Worm (Caenorhabditis elegans) whole organism, L3 larva: ENCODE results near the gene his-61.

Experiments used
- R02D3.7 ChIP-seq: fragments of 150-350 bp; optimal IDR thresholded peaks from 2 replicates; lab custom pipeline; 2014; ENCODE audit warnings: missing biosample characterization, missing genetic modification characterization
- ZK546.5 ChIP-seq: sonication (generic microtip); optimal IDR thresholded peaks from 2 replicates; lab custom pipeline; 2017; ENCODE audit warnings: missing biosample characterization, missing genetic modification characterization
- aly-2 ChIP-seq: fragments of 150-350 bp; optimal IDR thresholded peaks from 2 replicates; lab custom pipeline; 2014; ENCODE audit warnings: missing biosample characterization, missing genetic modification characterization
- ama-1 ChIP-seq: fragments of 150-350 bp; optimal IDR thresholded peaks from 2 replicates; lab custom pipeline; 2018
- ceh-16 ChIP-seq: sonication (generic microtip); optimal IDR thresholded peaks from 2 replicates; lab custom pipeline; 2017; ENCODE audit warnings: missing biosample characterization, missing genetic modification characterization
- ceh-28 ChIP-seq: fragments of 150-350 bp; optimal IDR thresholded peaks from 2 replicates; lab custom pipeline; 2014; ENCODE audit warnings: missing biosample characterization, missing genetic modification reagents, missing genetic modification characterization
- ceh-82 ChIP-seq: fragments of 150-350 bp; optimal IDR thresholded peaks from 2 replicates; lab custom pipeline; 2014; ENCODE audit warnings: missing biosample characterization, missing genetic modification characterization
- ceh-9 ChIP-seq: sonication (generic microtip); optimal IDR thresholded peaks from 2 replicates; lab custom pipeline; 2018; ENCODE audit warnings: missing biosample characterization, missing genetic modification characterization
- daf-12 ChIP-seq: fragments of 150-350 bp; optimal IDR thresholded peaks from 2 replicates; lab custom pipeline; 2014; ENCODE audit warnings: missing biosample characterization, missing genetic modification reagents, missing genetic modification characterization
- egl-27 ChIP-seq: sonication (generic microtip); optimal IDR thresholded peaks from 4 replicates; lab custom pipeline; 2017; ENCODE audit warnings: missing biosample characterization, missing genetic modification reagents, missing genetic modification characterization
- egl-5 ChIP-seq: fragments of 150-350 bp; optimal IDR thresholded peaks from 2 replicates; lab custom pipeline; 2017; ENCODE audit warnings: missing biosample characterization, missing genetic modification reagents, missing genetic modification characterization, inconsistent platforms
- elt-1 ChIP-seq: fragments of 150-350 bp; optimal IDR thresholded peaks from 2 replicates; lab custom pipeline; 2014; ENCODE audit warnings: missing biosample characterization, missing genetic modification characterization
- elt-2 ChIP-seq: sonication (generic microtip); optimal IDR thresholded peaks from 2 replicates; lab custom pipeline; 2016; ENCODE audit warnings: missing genetic modification reagents, mild to moderate bottlenecking, missing genetic modification characterization, missing compliant biosample characterization
- elt-3 ChIP-seq, 3 experiments: fragments of 150-350 bp in 1 of 3; sonication (generic microtip) in 2 of 3; optimal IDR thresholded peaks; 2 replicates in 2 of 3; 4 replicates in 1 of 3; lab custom pipeline; 2014 to 2017; ENCODE audit warnings: missing biosample characterization in 3 of 3, missing genetic modification characterization in 3 of 3
- eor-1 ChIP-seq, 2 experiments: fragments of 150-350 bp; optimal IDR thresholded peaks; 2 replicates each; lab custom pipeline; 2014 to 2018; ENCODE audit warnings: missing biosample characterization in 2 of 2, missing genetic modification characterization in 2 of 2
- fkh-10 ChIP-seq: sonication (generic microtip); optimal IDR thresholded peaks from 2 replicates; lab custom pipeline; 2017; ENCODE audit warnings: missing biosample characterization, missing genetic modification reagents, missing genetic modification characterization
- fkh-2 ChIP-seq: fragments of 150-350 bp; optimal IDR thresholded peaks from 2 replicates; lab custom pipeline; 2014; ENCODE audit warnings: missing biosample characterization, missing genetic modification reagents, missing genetic modification characterization
- fos-1 ChIP-seq: fragments of 150-350 bp; optimal IDR thresholded peaks from 2 replicates; lab custom pipeline; 2014; ENCODE audit warnings: missing biosample characterization, missing genetic modification characterization
- hmg-11 ChIP-seq: sonication (generic microtip); optimal IDR thresholded peaks from 2 replicates; lab custom pipeline; 2016; ENCODE audit warnings: missing genetic modification characterization, missing compliant biosample characterization
- jun-1 ChIP-seq: fragments of 150-350 bp; optimal IDR thresholded peaks from 2 replicates; lab custom pipeline; 2014; ENCODE audit warnings: missing biosample characterization, missing genetic modification reagents, missing genetic modification characterization
- lin-15B ChIP-seq: fragments of 150-350 bp; optimal IDR thresholded peaks from 2 replicates; lab custom pipeline; 2014; ENCODE audit warnings: missing biosample characterization, missing genetic modification characterization
- lin-39 ChIP-seq: fragments of 150-350 bp; optimal IDR thresholded peaks from 2 replicates; lab custom pipeline; 2018; ENCODE audit warnings: missing biosample characterization, missing genetic modification reagents, missing genetic modification characterization
- lsy-12 ChIP-seq: sonication (generic microtip); optimal IDR thresholded peaks from 2 replicates; lab custom pipeline; 2016; ENCODE audit warnings: mild to moderate bottlenecking, missing genetic modification characterization, missing compliant biosample characterization
- mdl-1 ChIP-seq: fragments of 150-350 bp; optimal IDR thresholded peaks from 2 replicates; lab custom pipeline; 2014; ENCODE audit warnings: missing biosample characterization, missing genetic modification characterization
- mml-1 ChIP-seq: fragments of 150-350 bp; sonication (generic microtip); optimal IDR thresholded peaks from 3 replicates; lab custom pipeline; 2014; ENCODE audit warnings: missing biosample characterization, missing genetic modification characterization
- nfya-1 ChIP-seq: sonication (generic microtip); optimal IDR thresholded peaks from 2 replicates; lab custom pipeline; 2017; ENCODE audit warnings: missing genetic modification characterization, mild to moderate bottlenecking, missing compliant biosample characterization, antibody characterized with exemption, moderate library complexity; ENCODE audit not compliant: insufficient read depth
- nhr-11 ChIP-seq: fragments of 150-350 bp; optimal IDR thresholded peaks from 2 replicates; lab custom pipeline; 2014; ENCODE audit warnings: missing biosample characterization, missing genetic modification characterization
- nhr-23 ChIP-seq: fragments of 150-350 bp; optimal IDR thresholded peaks from 2 replicates; lab custom pipeline; 2014; ENCODE audit warnings: missing biosample characterization, missing genetic modification reagents, missing genetic modification characterization
- nhr-237 ChIP-seq: fragments of 150-350 bp; optimal IDR thresholded peaks from 2 replicates; lab custom pipeline; 2014; ENCODE audit warnings: missing biosample characterization, missing genetic modification characterization
- nhr-25 ChIP-seq: sonication (generic microtip); optimal IDR thresholded peaks from 2 replicates; lab custom pipeline; 2017; ENCODE audit warnings: missing biosample characterization, missing genetic modification characterization
- nhr-28 ChIP-seq: fragments of 150-350 bp; optimal IDR thresholded peaks from 2 replicates; lab custom pipeline; 2014; ENCODE audit warnings: missing biosample characterization, missing genetic modification characterization
- nhr-43 ChIP-seq: sonication (generic microtip); optimal IDR thresholded peaks from 2 replicates; lab custom pipeline; 2016; ENCODE audit warnings: mild to moderate bottlenecking, missing genetic modification characterization, missing compliant biosample characterization; ENCODE audit not compliant: poor library complexity, severe bottlenecking
- nhr-67 ChIP-seq: fragments of 150-350 bp; optimal IDR thresholded peaks from 2 replicates; lab custom pipeline; 2014; ENCODE audit warnings: missing biosample characterization, missing genetic modification characterization
- nhr-76 ChIP-seq: fragments of 150-350 bp; sonication (generic microtip); optimal IDR thresholded peaks from 5 replicates; lab custom pipeline; 2014; ENCODE audit warnings: missing biosample characterization, missing genetic modification characterization
- nhr-77 ChIP-seq: fragments of 150-350 bp; optimal IDR thresholded peaks from 2 replicates; lab custom pipeline; 2014; ENCODE audit warnings: missing biosample characterization, missing genetic modification characterization
- pha-4 ChIP-seq: fragments of 150-350 bp; optimal IDR thresholded peaks from 2 replicates; lab custom pipeline; 2014; ENCODE audit warnings: missing biosample characterization, missing genetic modification reagents, missing genetic modification characterization
- pqm-1 ChIP-seq: fragments of 150-350 bp; optimal IDR thresholded peaks from 2 replicates; lab custom pipeline; 2017; ENCODE audit warnings: missing biosample characterization, missing genetic modification characterization, inconsistent platforms
- sea-2 ChIP-seq: fragments of 150-350 bp; sonication (generic microtip); optimal IDR thresholded peaks from 4 replicates; lab custom pipeline; 2014; ENCODE audit warnings: missing biosample characterization, missing genetic modification reagents, missing genetic modification characterization
- skn-1 ChIP-seq: fragments of 150-350 bp; optimal IDR thresholded peaks from 2 replicates; lab custom pipeline; 2014; ENCODE audit warnings: missing biosample characterization, missing genetic modification characterization
- snpc-4 ChIP-seq: fragments of 150-350 bp; optimal IDR thresholded peaks from 2 replicates; lab custom pipeline; 2014; ENCODE audit warnings: missing biosample characterization, missing genetic modification characterization
- tbx-2 ChIP-seq: sonication (generic microtip); optimal IDR thresholded peaks from 2 replicates; lab custom pipeline; 2016; ENCODE audit warnings: mild to moderate bottlenecking, missing genetic modification characterization, missing compliant biosample characterization
- unc-39 ChIP-seq: sonication (generic microtip); optimal IDR thresholded peaks from 4 replicates; lab custom pipeline; 2017; ENCODE audit warnings: missing biosample characterization, missing genetic modification characterization
- unc-62 ChIP-seq: fragments of 150-350 bp; sonication (generic microtip); optimal IDR thresholded peaks from 4 replicates; lab custom pipeline; 2014; ENCODE audit warnings: missing biosample characterization, missing genetic modification reagents, missing genetic modification characterization
- zag-1 ChIP-seq: fragments of 150-350 bp; optimal IDR thresholded peaks from 2 replicates; lab custom pipeline; 2014; ENCODE audit warnings: missing biosample characterization, missing genetic modification characterization
- ztf-11 ChIP-seq: fragments of 150-350 bp; optimal IDR thresholded peaks from 2 replicates; lab custom pipeline; 2014; ENCODE audit warnings: missing biosample characterization, missing genetic modification characterization
- ztf-4 ChIP-seq: fragments of 150-350 bp; optimal IDR thresholded peaks from 2 replicates; lab custom pipeline; 2014; ENCODE audit warnings: missing biosample characterization, missing genetic modification characterization

his-61 gene

DNA sequence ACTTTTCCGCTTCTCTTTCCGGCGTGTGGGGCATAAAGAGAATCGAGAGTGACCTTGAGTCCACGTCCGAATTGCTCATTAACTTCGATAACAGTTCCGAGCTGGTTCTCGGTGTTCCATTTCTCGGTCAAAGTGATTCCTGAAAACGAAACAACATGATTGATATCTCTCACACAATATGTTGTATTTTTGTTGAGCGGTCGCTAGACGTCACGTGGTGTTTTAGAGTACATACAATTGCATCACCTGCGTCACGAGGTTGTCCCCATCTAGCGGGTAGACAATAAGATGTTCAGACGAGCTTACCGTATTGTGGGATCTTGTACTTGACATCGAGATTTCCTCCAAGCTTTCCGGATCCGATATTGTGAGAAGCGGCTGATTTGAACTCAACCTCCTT is 21.3 kb upstream of the his-61 start:
- peak; percentile 66 for TF ChIP-seq pha-4 (tag; lab: Kevin White, UChicago)
- peak; percentile 52 for TF ChIP-seq nhr-43 (tag; lab: Kevin White, UChicago)
- peak; percentile 83 for TF ChIP-seq ama-1
- TF ChIP-seq elt-2 (tag; lab: Kevin White, UChicago), result peak; percentile 37
- no peak for TF ChIP-seq nhr-11 (tag; lab: Kevin White, UChicago)
- no peak for TF ChIP-seq mdl-1
- peak; percentile 29 for TF ChIP-seq nhr-23
- no peak for TF ChIP-seq zag-1 (tag; lab: Kevin White, UChicago)
- TF ChIP-seq lin-15B (tag; lab: Kevin White, UChicago), result peak; percentile 23
- peak; percentile 33 for TF ChIP-seq nhr-25 (tag; lab: Kevin White, UChicago)
- TF ChIP-seq, all 47 proteins: peak for 7

DNA sequence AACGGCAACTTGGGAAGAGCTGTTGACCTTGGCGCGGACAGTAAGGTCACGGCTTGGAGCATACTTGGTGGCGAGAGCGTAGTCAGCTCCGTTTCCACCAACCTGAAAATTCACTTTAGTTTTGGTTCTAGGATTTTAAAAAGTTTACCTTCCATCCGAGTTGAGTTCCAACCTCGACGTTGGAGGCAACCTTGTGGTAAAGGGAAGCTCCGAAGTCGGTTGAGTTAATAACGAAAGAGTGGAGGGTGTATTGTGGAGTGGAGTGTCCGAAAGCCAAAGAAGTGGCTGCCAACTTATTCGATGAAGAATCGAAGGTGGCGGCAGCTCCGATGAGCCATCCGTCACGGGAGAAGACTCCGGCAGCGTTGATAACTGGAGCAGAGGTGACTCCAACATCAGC is 20.7 kb upstream of the his-61 start:
- TF ChIP-seq nhr-76 (tag; lab: Kevin White, UChicago), result no peak
- no peak for TF ChIP-seq jun-1 (tag; lab: Kevin White, UChicago)
- TF ChIP-seq skn-1 (tag; lab: Kevin White, UChicago), result no peak
- TF ChIP-seq elt-1 (tag; lab: Kevin White, UChicago), result no peak
- TF ChIP-seq mdl-1, result no peak
- no peak for TF ChIP-seq mml-1 (tag; lab: Kevin White, UChicago)
- TF ChIP-seq snpc-4 (tag; lab: Kevin White, UChicago), result no peak
- no peak for TF ChIP-seq aly-2
- no peak for TF ChIP-seq nhr-28 (tag; lab: Kevin White, UChicago)
- no peak for TF ChIP-seq lin-15B (tag; lab: Kevin White, UChicago)
- TF ChIP-seq nfya-1 (tag; lab: Kevin White, UChicago), result no peak
- TF ChIP-seq pha-4 (tag; lab: Kevin White, UChicago), result no peak
- no peak for TF ChIP-seq nhr-77 (tag; lab: Kevin White, UChicago)
- no peak for TF ChIP-seq fos-1 (tag; lab: Kevin White, UChicago)
- TF ChIP-seq ZK546.5 (tag; lab: Kevin White, UChicago), result no peak
- TF ChIP-seq unc-39 (tag; lab: Kevin White, UChicago), result no peak
- TF ChIP-seq nhr-67, result no peak
- no peak for TF ChIP-seq lin-39
- no peak for TF ChIP-seq ceh-16

DNA sequence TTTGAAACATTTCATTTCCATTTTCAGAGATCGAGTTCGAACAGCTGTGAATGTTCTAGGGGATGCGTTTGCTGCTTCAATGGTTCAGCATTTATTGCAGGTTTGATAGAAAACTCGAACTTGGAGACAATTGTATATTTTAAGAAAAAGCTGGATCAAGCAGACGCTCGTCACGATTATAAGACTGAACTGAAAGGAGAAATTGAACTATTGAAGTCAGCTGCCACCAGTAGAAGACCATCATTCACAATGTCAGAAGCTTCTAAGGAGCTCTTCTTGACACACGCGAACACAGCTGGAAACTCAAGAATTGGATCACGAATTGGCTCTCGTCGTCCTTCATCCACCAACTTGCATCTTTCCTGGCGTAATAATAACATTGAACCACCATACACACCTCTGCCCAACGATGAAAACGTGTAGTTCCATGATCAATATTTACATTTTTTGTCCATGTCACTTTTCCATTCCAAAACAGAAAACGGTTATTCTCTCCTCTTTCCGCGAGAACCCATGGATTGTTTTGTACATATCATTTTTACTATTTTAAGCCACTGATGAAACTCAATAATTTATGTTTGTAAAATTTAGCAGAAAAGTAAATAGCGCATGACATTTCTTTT is 20.0 kb upstream of the his-61 start:
- TF ChIP-seq eor-1 (tag; optimal IDR thresholded peaks at IDR 0.05; lab: Kevin White, UChicago), result no peak
- TF ChIP-seq ceh-9, result no peak
- TF ChIP-seq ama-1, result peak; percentile 95
- TF ChIP-seq elt-3 (tag; optimal IDR thresholded peaks at IDR 0.05; lab: Kevin White, UChicago), result no peak
- no peak for TF ChIP-seq egl-27 (tag; lab: Kevin White, UChicago)
- no peak for TF ChIP-seq zag-1 (tag; lab: Kevin White, UChicago)
- TF ChIP-seq elt-1 (tag; lab: Kevin White, UChicago), result no peak
- TF ChIP-seq mdl-1, result no peak
- TF ChIP-seq pqm-1, result peak; percentile 4
- TF ChIP-seq elt-2 (tag; lab: Kevin White, UChicago), result peak; percentile 38
- no peak for TF ChIP-seq unc-39 (tag; lab: Kevin White, UChicago)
- no peak for TF ChIP-seq ceh-16
- TF ChIP-seq snpc-4 (tag; lab: Kevin White, UChicago), result no peak
- peak; percentile 65 for TF ChIP-seq pha-4 (tag; lab: Kevin White, UChicago)
- TF ChIP-seq aly-2, result peak; percentile 44
- TF ChIP-seq unc-62, result no peak
- TF ChIP-seq nhr-43 (tag; lab: Kevin White, UChicago), result peak; percentile 54
- peak; percentile 48 for TF ChIP-seq lsy-12 (tag; lab: Kevin White, UChicago)
- no peak for TF ChIP-seq nhr-11 (tag; lab: Kevin White, UChicago)
- no peak for TF ChIP-seq nhr-67
- no peak for TF ChIP-seq ceh-82 (tag; lab: Kevin White, UChicago)
- TF ChIP-seq fos-1 (tag; lab: Kevin White, UChicago), result no peak
- no peak for TF ChIP-seq lin-15B (tag; lab: Kevin White, UChicago)
- TF ChIP-seq R02D3.7 (tag; lab: Kevin White, UChicago), result peak; percentile 30
- TF ChIP-seq ZK546.5 (tag; lab: Kevin White, UChicago), result no peak
- no peak for TF ChIP-seq nhr-23
- TF ChIP-seq fkh-2, result no peak
- no peak for TF ChIP-seq sea-2 (GFP tag; lab: Kevin White, UChicago)
- no peak for TF ChIP-seq ceh-28 (tag; lab: Kevin White, UChicago)
- TF ChIP-seq fkh-10 (GFP tag; lab: Kevin White, UChicago), result no peak
- TF ChIP-seq tbx-2 (tag; lab: Kevin White, UChicago), result no peak
- TF ChIP-seq egl-5 (tag; lab: Kevin White, UChicago), result no peak
- TF ChIP-seq lin-39, result peak; percentile 25
- TF ChIP-seq hmg-11 (tag; lab: Kevin White, UChicago), result no peak
- TF ChIP-seq nhr-237 (tag; lab: Kevin White, UChicago), result no peak
- TF ChIP-seq mml-1 (tag; lab: Kevin White, UChicago), result no peak
- TF ChIP-seq nhr-28 (tag; lab: Kevin White, UChicago), result no peak
- TF ChIP-seq nfya-1 (tag; lab: Kevin White, UChicago), result no peak
- TF ChIP-seq nhr-77 (tag; lab: Kevin White, UChicago), result no peak
- no peak for TF ChIP-seq ztf-11
- no peak for TF ChIP-seq ztf-4
- no peak for TF ChIP-seq daf-12
